Fruit fly (Drosophila melanogaster): Measurements from ENCODE around the gene eIF3i.

DNA sequence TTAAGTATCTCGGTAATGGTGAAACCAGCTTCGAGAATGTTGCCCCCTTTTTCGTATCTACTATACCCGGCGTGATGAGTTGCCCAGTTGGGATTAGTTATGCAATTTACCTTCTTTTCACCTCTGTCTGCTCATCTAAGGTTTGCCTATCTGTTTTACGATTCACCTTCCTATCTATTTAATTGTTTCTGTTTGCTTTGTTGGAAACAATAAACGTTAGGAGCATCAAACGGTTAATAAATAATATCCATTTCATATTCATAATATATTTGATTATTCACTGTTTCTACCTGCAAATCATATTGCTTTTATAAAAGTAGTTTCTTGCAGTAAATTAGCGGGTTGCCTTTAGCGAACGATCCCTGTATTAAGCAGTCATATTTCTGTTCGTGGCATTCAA is 39.7 kb upstream of the eIF3i start:
- TF ChIP-seq CG34367 (tag; optimal IDR thresholded peaks at IDR 0.05), result no peak
- no peak for TF ChIP-seq CG14655 (GFP tag; optimal IDR thresholded peaks at IDR 0.05)
- no peak for TF ChIP-seq fd96Ca (GFP tag; IDR thresholded peaks at IDR 0.05)
- TF ChIP-seq rn (GFP tag; IDR thresholded peaks at IDR 0.05), result no peak
- no peak for TF ChIP-seq CG15710 (tag; optimal IDR thresholded peaks at IDR 0.05)
